Worm (Caenorhabditis elegans) whole organism, L4/young adult: ENCODE data around the gene R10E11.5.

ENCODE experiments used
- dao-5 ChIP-seq: sonication (generic microtip); optimal IDR thresholded peaks from 2 replicates; lab custom pipeline; 2016; ENCODE audit warnings: missing genotype, missing genetic modification characterization, moderate library complexity, missing compliant biosample characterization
- him-1 ChIP-seq: sonication (generic microtip); optimal IDR thresholded peaks from 2 replicates; lab custom pipeline; 2016; ENCODE audit warnings: missing genotype, missing genetic modification reagents, missing genetic modification characterization, missing compliant biosample characterization

- TF ChIP-seq him-1 (tag; lab: Kevin White, UChicago) (no peak), dao-5 (no peak)
These were observed 40.8 kb downstream of the R10E11.5 start, which contains the start of gene T05G5.4 for ce11 chrIII:9748694-9749093.
